Worm (Caenorhabditis elegans): ENCODE measurements around the gene C25E10.11.

DNA sequence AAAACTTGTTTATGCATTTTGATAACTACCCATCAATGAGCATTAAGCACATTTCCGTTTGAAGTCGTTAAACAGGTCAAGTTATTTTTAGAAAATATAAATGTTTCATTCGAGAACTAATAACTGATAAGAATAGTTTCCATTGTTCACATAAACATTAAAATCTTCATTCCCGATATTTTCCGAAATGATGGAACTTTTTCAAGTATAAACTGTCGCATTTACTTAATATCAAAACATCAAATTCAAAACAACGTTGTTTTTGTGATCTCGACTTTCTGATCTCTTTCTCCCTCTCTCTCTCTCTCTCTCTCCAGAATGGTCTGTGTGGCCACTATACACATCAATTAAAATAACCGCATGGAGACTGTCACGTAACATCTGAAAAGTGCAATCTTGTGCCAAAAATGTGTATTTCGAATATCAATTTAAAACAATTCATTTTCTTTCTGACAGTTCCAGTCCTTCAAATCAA is 15.9 kb upstream of the C25E10.11 start:
- TF ChIP-seq F13C5.2 (tag; optimal IDR thresholded peaks at IDR 0.05), result no peak
- no peak for TF ChIP-seq B0310.2 (tag; optimal IDR thresholded peaks at IDR 0.05)
- TF ChIP-seq ama-1 (optimal IDR thresholded peaks at IDR 0.05), result no peak
- TF ChIP-seq pes-1 (GFP tag; IDR thresholded peaks at IDR 0.05), result no peak
- TF ChIP-seq hmg-4 (GFP tag; optimal IDR thresholded peaks at IDR 0.05), result no peak
- TF ChIP-seq flt-1 (GFP tag; IDR thresholded peaks at IDR 0.05), result no peak
- no peak for TF ChIP-seq tbx-11 (GFP tag; IDR thresholded peaks at IDR 0.05)
- TF ChIP-seq ceh-36 (tag; optimal IDR thresholded peaks at IDR 0.05), result no peak
- no peak for TF ChIP-seq aly-1 (tag; optimal IDR thresholded peaks at IDR 0.05)
- TF ChIP-seq hmbx-1 (tag; optimal IDR thresholded peaks at IDR 0.05), result no peak
- TF ChIP-seq tbx-37 (GFP tag; conservative IDR thresholded peaks at IDR 0.05), result no peak
- no peak for TF ChIP-seq scrt-1 (GFP tag; IDR thresholded peaks at IDR 0.05)
- no peak for TF ChIP-seq hnd-1 (tag; optimal IDR thresholded peaks at IDR 0.05)
- TF ChIP-seq ceh-13 (GFP tag; optimal IDR thresholded peaks at IDR 0.05), result no peak
